Worm (Caenorhabditis elegans) whole organism, L2 larva: Measurements from ENCODE around the gene K11C4.1.
A peak's percentile ranks its signal among the peaks of the same experiment; 100 is the strongest.

Source experiments
- C34F6.9 ChIP-seq: fragments of 150-350 bp; optimal IDR thresholded peaks from 2 replicates; lab custom pipeline; 2014; ENCODE audit warnings: missing biosample characterization, missing genetic modification characterization
- F13H6.1 ChIP-seq: sonication (generic microtip); optimal IDR thresholded peaks from 2 replicates; lab custom pipeline; 2016; ENCODE audit warnings: missing genetic modification characterization, missing compliant biosample characterization
- R02D3.7 ChIP-seq: fragments of 150-350 bp; optimal IDR thresholded peaks from 2 replicates; lab custom pipeline; 2014; ENCODE audit warnings: missing biosample characterization, missing genetic modification characterization
- aly-2 ChIP-seq: fragments of 150-350 bp; optimal IDR thresholded peaks from 2 replicates; lab custom pipeline; 2014; ENCODE audit warnings: missing biosample characterization, missing genetic modification characterization
- ama-1 ChIP-seq: fragments of 150-350 bp; optimal IDR thresholded peaks from 2 replicates; lab custom pipeline; 2018; ENCODE audit warnings: inconsistent platforms
- ceh-82 ChIP-seq: fragments of 150-350 bp; optimal IDR thresholded peaks from 2 replicates; lab custom pipeline; 2014; ENCODE audit warnings: missing biosample characterization, missing genetic modification characterization
- crh-2 ChIP-seq: sonication (generic microtip); optimal IDR thresholded peaks from 2 replicates; lab custom pipeline; 2017; ENCODE audit warnings: missing biosample characterization, missing genetic modification characterization
- dmd-4 ChIP-seq: sonication (generic microtip); optimal IDR thresholded peaks from 2 replicates; lab custom pipeline; 2017; ENCODE audit warnings: missing biosample characterization, missing genetic modification characterization
- egl-27 ChIP-seq: sonication (generic microtip); optimal IDR thresholded peaks from 3 replicates; lab custom pipeline; 2017; ENCODE audit warnings: missing biosample characterization, missing genetic modification reagents, missing genetic modification characterization
- elt-1 ChIP-seq: fragments of 150-350 bp; optimal IDR thresholded peaks from 2 replicates; lab custom pipeline; 2014; ENCODE audit warnings: missing biosample characterization, missing genetic modification characterization
- elt-3 ChIP-seq: sonication (generic microtip); optimal IDR thresholded peaks from 2 replicates; lab custom pipeline; 2017; ENCODE audit warnings: missing biosample characterization, missing genetic modification characterization
- fos-1 ChIP-seq: fragments of 150-350 bp; optimal IDR thresholded peaks from 2 replicates; lab custom pipeline; 2014; ENCODE audit warnings: missing biosample characterization, missing genetic modification characterization
- lin-11 ChIP-seq: fragments of 150-350 bp; sonication (generic microtip); optimal IDR thresholded peaks from 2 replicates; lab custom pipeline; 2014; ENCODE audit warnings: missing biosample characterization, missing genetic modification characterization, inconsistent platforms, mixed read lengths
- lin-13 ChIP-seq: fragments of 150-350 bp; optimal IDR thresholded peaks from 2 replicates; lab custom pipeline; 2014; ENCODE audit warnings: missing biosample characterization, missing genetic modification reagents, missing genetic modification characterization
- lin-39 ChIP-seq: fragments of 150-350 bp; optimal IDR thresholded peaks from 2 replicates; lab custom pipeline; 2014; ENCODE audit warnings: missing biosample characterization, missing genetic modification reagents, missing genetic modification characterization
- lsy-2 ChIP-seq, 2 experiments: fragments of 150-350 bp in 1 of 2; sonication (generic microtip) in 1 of 2; optimal IDR thresholded peaks; 2 replicates each; lab custom pipeline; 2014 to 2017; ENCODE audit warnings: missing biosample characterization in 2 of 2, missing genetic modification characterization in 2 of 2
- mab-5 ChIP-seq: fragments of 150-350 bp; optimal IDR thresholded peaks from 2 replicates; lab custom pipeline; 2014; ENCODE audit warnings: missing biosample characterization, missing genetic modification characterization
- nhr-12 ChIP-seq: fragments of 150-350 bp; optimal IDR thresholded peaks from 2 replicates; lab custom pipeline; 2014; ENCODE audit warnings: missing biosample characterization, missing genetic modification characterization
- nhr-129 ChIP-seq: fragments of 150-350 bp; optimal IDR thresholded peaks from 2 replicates; lab custom pipeline; 2014; ENCODE audit warnings: missing biosample characterization, missing genetic modification characterization
- nhr-21 ChIP-seq: fragments of 150-350 bp; optimal IDR thresholded peaks from 2 replicates; lab custom pipeline; 2014; ENCODE audit warnings: missing biosample characterization, missing genetic modification characterization
- nhr-23 ChIP-seq: fragments of 150-350 bp; optimal IDR thresholded peaks from 2 replicates; lab custom pipeline; 2014; ENCODE audit warnings: missing biosample characterization, missing genetic modification reagents, missing genetic modification characterization
- nhr-25 ChIP-seq: fragments of 150-350 bp; sonication (generic microtip); optimal IDR thresholded peaks from 3 replicates; lab custom pipeline; 2014; ENCODE audit warnings: missing biosample characterization, missing genetic modification characterization
- nhr-6 ChIP-seq: fragments of 150-350 bp; optimal IDR thresholded peaks from 2 replicates; lab custom pipeline; 2014; ENCODE audit warnings: missing biosample characterization, missing genetic modification characterization
- nhr-77 ChIP-seq: fragments of 150-350 bp; optimal IDR thresholded peaks from 2 replicates; lab custom pipeline; 2014; ENCODE audit warnings: missing biosample characterization, missing genetic modification characterization
- peb-1 ChIP-seq: fragments of 150-350 bp; optimal IDR thresholded peaks from 2 replicates; lab custom pipeline; 2014; ENCODE audit warnings: missing biosample characterization, missing genetic modification characterization
- sem-4 ChIP-seq: fragments of 150-350 bp; optimal IDR thresholded peaks from 2 replicates; lab custom pipeline; 2014; ENCODE audit warnings: missing biosample characterization, missing genetic modification reagents, missing genetic modification characterization
- skn-1 ChIP-seq: sonication (generic microtip); optimal IDR thresholded peaks from 2 replicates; lab custom pipeline; 2017; ENCODE audit warnings: missing biosample characterization, missing genetic modification characterization
- snpc-4 ChIP-seq: fragments of 150-350 bp; optimal IDR thresholded peaks from 2 replicates; lab custom pipeline; 2014; ENCODE audit warnings: missing biosample characterization, missing genetic modification characterization
- unc-55 ChIP-seq: fragments of 150-350 bp; sonication (generic microtip); optimal IDR thresholded peaks from 3 replicates; lab custom pipeline; 2014; ENCODE audit warnings: missing biosample characterization, missing genetic modification reagents, missing genetic modification characterization
- unc-62 ChIP-seq: fragments of 150-350 bp; optimal IDR thresholded peaks from 2 replicates; lab custom pipeline; 2014; ENCODE audit warnings: missing biosample characterization, missing genetic modification reagents, missing genetic modification characterization
- zag-1 ChIP-seq: fragments of 150-350 bp; optimal IDR thresholded peaks from 2 replicates; lab custom pipeline; 2014; ENCODE audit warnings: missing biosample characterization, missing genetic modification characterization
- ztf-1 ChIP-seq: fragments of 200-800 bp; sonication (Bioruptor generic); conservative IDR thresholded peaks from 2 replicates; pipeline ENCODE4 v1.3.6; 2022; ENCODE audit warnings: missing genetic modification characterization, missing compliant biosample characterization
- ztf-11 ChIP-seq: sonication (generic microtip); optimal IDR thresholded peaks from 2 replicates; lab custom pipeline; 2017; ENCODE audit warnings: missing biosample characterization, missing genetic modification characterization
- ztf-4 ChIP-seq: fragments of 150-350 bp; optimal IDR thresholded peaks from 2 replicates; lab custom pipeline; 2014; ENCODE audit warnings: missing biosample characterization, missing genetic modification characterization

The K11C4.1 gene

DNA sequence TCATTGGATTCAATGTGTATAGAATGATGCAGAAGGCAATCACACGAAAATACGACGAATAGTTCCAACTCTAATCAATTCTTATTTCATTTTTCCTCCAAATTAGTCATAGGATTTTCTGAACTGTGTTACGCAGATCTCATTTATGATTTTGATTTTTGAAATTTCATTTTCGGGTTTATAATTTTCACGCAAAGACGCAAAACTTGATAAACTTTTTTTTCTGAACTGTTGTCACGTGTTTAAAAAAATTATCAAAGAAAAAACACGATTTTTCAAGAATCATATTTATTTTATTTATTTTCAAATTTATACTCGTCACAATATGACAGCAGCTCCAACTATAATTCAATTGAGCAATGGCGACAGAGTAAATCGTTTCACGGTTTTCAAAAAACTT lies at the start of gene K11C4.1:
Gene K11C4.1, plus strand, starts transcription at position 301 of the 400 bp plus-strand sequence.
- TF ChIP-seq fos-1 (tag; lab: Kevin White, UChicago) (no peak), dmd-4 (tag; lab: Kevin White, UChicago) (no peak), sem-4 (tag; lab: Kevin White, UChicago) (no peak), nhr-77 (tag; lab: Kevin White, UChicago) (no peak), aly-2 (tag; lab: Kevin White, UChicago) (no peak), lin-11 (no peak), elt-1 (no peak), ceh-82 (tag; lab: Kevin White, UChicago) (no peak), F13H6.1 (tag; lab: Kevin White, UChicago) (no peak), ztf-1 (GFP tag; lab: Robert Waterston, UW) (no peak), unc-62 (GFP tag; lab: Kevin White, UChicago) (no peak), R02D3.7 (tag; lab: Kevin White, UChicago) (no peak), ztf-4 (tag; lab: Kevin White, UChicago) (no peak), nhr-21 (tag; lab: Kevin White, UChicago) (no peak), unc-55 (GFP tag; lab: Kevin White, UChicago) (no peak), ztf-11 (tag; lab: Kevin White, UChicago) (no peak), lsy-2 (tag; optimal IDR thresholded peaks at IDR 0.05; lab: Kevin White, UChicago) (no peak), crh-2 (tag; lab: Kevin White, UChicago) (no peak), C34F6.9 (no peak)

DNA sequence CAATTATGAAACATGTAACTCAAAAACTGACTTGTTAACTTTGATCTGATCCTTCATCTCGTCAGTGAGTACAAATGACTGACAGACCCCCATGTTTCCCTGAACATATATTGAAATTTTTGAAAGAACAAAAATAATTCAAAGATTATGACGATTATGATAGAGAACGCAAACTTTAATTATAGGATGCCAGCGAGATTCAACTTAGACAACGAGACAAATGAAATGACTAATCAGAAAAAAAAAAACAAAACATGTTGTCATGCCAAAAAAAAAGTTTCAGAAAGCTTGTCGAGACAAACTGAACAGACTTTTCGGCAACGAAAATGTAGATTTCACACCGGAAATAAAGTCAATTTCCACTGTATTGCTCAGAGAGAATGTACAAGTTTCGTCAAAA lies 42.1 kb upstream of the K11C4.1 start, which contains the start of gene gpa-10:
Gene gpa-10, minus strand, starts transcription at position 101 of the 400 bp plus-strand sequence.
- TF ChIP-seq sem-4 (tag; lab: Kevin White, UChicago) (no peak), ama-1 (no peak), nhr-129 (tag; lab: Kevin White, UChicago) (no peak), skn-1 (no peak), nhr-21 (tag; lab: Kevin White, UChicago) (no peak), mab-5 (tag; lab: Kevin White, UChicago) (no peak), lin-13 (GFP tag; lab: Kevin White, UChicago) (no peak), lin-39 (tag; lab: Kevin White, UChicago) (no peak), lsy-2 (tag; optimal IDR thresholded peaks at IDR 0.05; lab: Kevin White, UChicago) (no peak), egl-27 (tag; lab: Kevin White, UChicago) (no peak), peb-1 (no peak), elt-3 (tag; lab: Kevin White, UChicago) (no peak), nhr-25 (no peak), aly-2 (tag; lab: Kevin White, UChicago) (no peak)
- TF ChIP-seq, all 48 proteins: peak for 0

DNA sequence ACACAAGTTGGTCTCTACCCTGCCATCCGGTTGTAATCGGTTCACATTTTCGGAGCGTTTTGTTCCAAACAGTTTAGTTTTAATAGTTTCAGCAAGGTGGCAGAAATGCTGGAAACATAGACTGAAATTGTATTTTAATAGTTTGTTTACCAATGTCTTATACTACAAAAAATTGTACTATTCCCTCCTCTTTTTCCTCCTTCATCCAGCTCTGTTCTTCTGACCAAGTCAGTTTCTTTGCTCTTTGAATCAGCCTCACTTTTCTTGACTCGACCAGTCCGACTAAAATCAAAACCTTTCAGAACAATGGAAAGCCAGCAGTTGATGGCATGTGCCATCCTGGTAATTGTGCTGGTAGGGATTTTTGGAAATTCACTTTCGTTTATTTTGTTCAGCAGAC lies 26.8 kb upstream of the K11C4.1 start, which contains the start of gene frpr-18:
Gene frpr-18, plus strand, starts transcription at position 301 of the 400 bp plus-strand sequence.
- TF ChIP-seq ama-1 = no peak
- no peak for TF ChIP-seq lin-11
- no peak for TF ChIP-seq nhr-21 (tag; lab: Kevin White, UChicago)
- TF ChIP-seq F13H6.1 (tag; lab: Kevin White, UChicago) = no peak
- no peak for TF ChIP-seq nhr-12 (tag; lab: Kevin White, UChicago)
- no peak for TF ChIP-seq snpc-4
- TF ChIP-seq ceh-82 (tag; lab: Kevin White, UChicago) = no peak
- TF ChIP-seq nhr-6 = no peak
- no peak for TF ChIP-seq nhr-77 (tag; lab: Kevin White, UChicago)
- TF ChIP-seq zag-1 (tag; lab: Kevin White, UChicago) = no peak
- no peak for TF ChIP-seq C34F6.9
- no peak for TF ChIP-seq nhr-23 (tag; lab: Kevin White, UChicago)
- TF ChIP-seq mab-5 (tag; lab: Kevin White, UChicago) = no peak

DNA sequence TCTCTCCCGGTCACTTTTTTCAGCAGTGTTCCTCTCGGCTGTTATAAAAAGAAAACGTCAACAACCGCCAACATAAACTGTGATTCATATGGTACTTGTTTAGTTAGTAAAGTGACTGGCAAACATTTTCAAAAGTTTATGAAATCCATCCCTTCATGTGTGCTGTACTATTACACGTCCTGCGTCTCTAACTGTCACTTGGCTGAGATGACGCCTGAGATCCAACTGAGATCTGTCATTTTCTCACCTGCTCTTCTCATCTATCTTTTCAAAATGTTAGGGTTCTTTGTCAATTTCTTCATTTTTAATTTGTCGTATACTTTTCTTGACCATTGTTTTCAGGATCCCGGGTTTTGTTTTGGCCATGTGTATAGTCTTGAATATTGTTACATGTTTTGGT lies 22.1 kb upstream of the K11C4.1 start:
- TF ChIP-seq nhr-129 (tag; lab: Kevin White, UChicago) (peak; percentile 37), F13H6.1 (tag; lab: Kevin White, UChicago) (peak; percentile 2), ama-1 (no peak), aly-2 (tag; lab: Kevin White, UChicago) (no peak), ztf-11 (tag; lab: Kevin White, UChicago) (no peak), snpc-4 (no peak)

DNA sequence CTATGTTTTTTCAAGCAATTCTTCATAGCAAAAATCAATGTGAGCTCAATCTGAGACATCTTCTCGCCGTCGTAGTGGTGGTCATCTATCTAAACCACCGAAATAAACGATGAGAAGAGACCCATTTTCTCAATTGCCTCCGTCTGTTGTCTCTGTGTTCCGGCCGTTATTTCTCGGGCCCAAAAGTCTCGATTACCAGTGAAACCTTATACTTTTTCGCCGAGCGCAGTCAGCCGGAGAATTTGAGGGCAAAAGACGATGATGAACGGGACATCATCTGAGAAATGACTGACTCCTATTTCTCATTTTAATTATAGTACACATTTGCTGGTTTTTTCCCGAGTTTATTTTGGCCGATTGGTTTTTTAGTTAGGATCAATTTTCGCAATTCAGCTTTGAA lies 21.0 kb upstream of the K11C4.1 start:
- TF ChIP-seq F13H6.1 (tag; lab: Kevin White, UChicago) = peak; percentile 3
- no peak for TF ChIP-seq peb-1
